Fruit fly (Drosophila melanogaster) whole organism, embryonic: ENCODE measurements around the gene CG5171.

Experiments used
- CG14667 ChIP-seq: fragments of 200-800 bp; sonication (Bioruptor generic); IDR thresholded peaks from 2 replicates; pipeline ENCODE4 v1.3.6; 2022; ENCODE audit warnings: missing biosample characterization, missing genetic modification characterization
- Sin3A ChIP-seq: fragments of >200 bp; optimal IDR thresholded peaks from 2 replicates; lab custom pipeline; 2018

dm6 chr2L:7407638-7408037, 6.5 kb downstream of the CG5171 start:
- TF ChIP-seq CG14667 (GFP tag; lab: Robert Waterston, UW) (no peak), Sin3A (lab: Kevin White, UChicago) (no peak)
